Worm (Caenorhabditis elegans) whole organism, L2 larva: Measurements from ENCODE around the gene smc-6.

Experiments used
- C34F6.9 ChIP-seq: fragments of 150-350 bp; optimal IDR thresholded peaks from 2 replicates; lab custom pipeline; 2014; ENCODE audit warnings: missing biosample characterization, missing genetic modification characterization
- F13H6.1 ChIP-seq: sonication (generic microtip); optimal IDR thresholded peaks from 2 replicates; lab custom pipeline; 2016; ENCODE audit warnings: missing genetic modification characterization, missing compliant biosample characterization
- R02D3.7 ChIP-seq: fragments of 150-350 bp; optimal IDR thresholded peaks from 2 replicates; lab custom pipeline; 2014; ENCODE audit warnings: missing biosample characterization, missing genetic modification characterization
- Y55F3AM.14 ChIP-seq: fragments of 200-800 bp; sonication (Bioruptor generic); optimal IDR thresholded peaks from 2 replicates; lab custom pipeline; 2018; ENCODE audit warnings: mild to moderate bottlenecking, missing genetic modification characterization, missing compliant biosample characterization
- ZK546.5 ChIP-seq: sonication (generic microtip); optimal IDR thresholded peaks from 2 replicates; lab custom pipeline; 2017; ENCODE audit warnings: missing biosample characterization, missing genetic modification characterization
- alr-1 ChIP-seq: fragments of 150-350 bp; optimal IDR thresholded peaks from 2 replicates; lab custom pipeline; 2014; ENCODE audit warnings: missing biosample characterization, missing genetic modification characterization
- aly-2 ChIP-seq: fragments of 150-350 bp; optimal IDR thresholded peaks from 2 replicates; lab custom pipeline; 2014; ENCODE audit warnings: missing biosample characterization, missing genetic modification characterization
- ama-1 ChIP-seq: fragments of 150-350 bp; optimal IDR thresholded peaks from 2 replicates; lab custom pipeline; 2018; ENCODE audit warnings: inconsistent platforms
- blmp-1 ChIP-seq: sonication (generic microtip); optimal IDR thresholded peaks from 2 replicates; lab custom pipeline; 2017; ENCODE audit warnings: missing genetic modification characterization, mild to moderate bottlenecking, missing compliant biosample characterization, antibody characterized with exemption, moderate library complexity; ENCODE audit not compliant: insufficient read depth
- ceh-16 ChIP-seq: fragments of 150-350 bp; optimal IDR thresholded peaks from 2 replicates; lab custom pipeline; 2014; ENCODE audit warnings: missing biosample characterization, missing genetic modification characterization
- ceh-82 ChIP-seq: fragments of 150-350 bp; optimal IDR thresholded peaks from 2 replicates; lab custom pipeline; 2014; ENCODE audit warnings: missing biosample characterization, missing genetic modification characterization
- crh-2 ChIP-seq: sonication (generic microtip); optimal IDR thresholded peaks from 2 replicates; lab custom pipeline; 2017; ENCODE audit warnings: missing biosample characterization, missing genetic modification characterization
- dmd-4 ChIP-seq: sonication (generic microtip); optimal IDR thresholded peaks from 2 replicates; lab custom pipeline; 2017; ENCODE audit warnings: missing biosample characterization, missing genetic modification characterization
- egl-27 ChIP-seq: sonication (generic microtip); optimal IDR thresholded peaks from 3 replicates; lab custom pipeline; 2017; ENCODE audit warnings: missing biosample characterization, missing genetic modification reagents, missing genetic modification characterization
- elt-1 ChIP-seq: fragments of 150-350 bp; optimal IDR thresholded peaks from 2 replicates; lab custom pipeline; 2014; ENCODE audit warnings: missing biosample characterization, missing genetic modification characterization
- elt-3 ChIP-seq: sonication (generic microtip); optimal IDR thresholded peaks from 2 replicates; lab custom pipeline; 2017; ENCODE audit warnings: missing biosample characterization, missing genetic modification characterization
- fos-1 ChIP-seq: fragments of 150-350 bp; optimal IDR thresholded peaks from 2 replicates; lab custom pipeline; 2014; ENCODE audit warnings: missing biosample characterization, missing genetic modification characterization
- gmeb-1 ChIP-seq: fragments of 150-350 bp; optimal IDR thresholded peaks from 2 replicates; lab custom pipeline; 2014; ENCODE audit warnings: missing biosample characterization, missing genetic modification characterization
- lin-11 ChIP-seq: fragments of 150-350 bp; sonication (generic microtip); optimal IDR thresholded peaks from 2 replicates; lab custom pipeline; 2014; ENCODE audit warnings: missing biosample characterization, missing genetic modification characterization, inconsistent platforms, mixed read lengths
- lin-13 ChIP-seq: fragments of 150-350 bp; optimal IDR thresholded peaks from 2 replicates; lab custom pipeline; 2014; ENCODE audit warnings: missing biosample characterization, missing genetic modification reagents, missing genetic modification characterization
- lin-39 ChIP-seq: fragments of 150-350 bp; optimal IDR thresholded peaks from 2 replicates; lab custom pipeline; 2014; ENCODE audit warnings: missing biosample characterization, missing genetic modification reagents, missing genetic modification characterization
- lsy-2 ChIP-seq, 2 experiments: fragments of 150-350 bp in 1 of 2; sonication (generic microtip) in 1 of 2; optimal IDR thresholded peaks; 2 replicates each; lab custom pipeline; 2014 to 2017; ENCODE audit warnings: missing biosample characterization in 2 of 2, missing genetic modification characterization in 2 of 2
- mab-5 ChIP-seq: fragments of 150-350 bp; optimal IDR thresholded peaks from 2 replicates; lab custom pipeline; 2014; ENCODE audit warnings: missing biosample characterization, missing genetic modification characterization
- mbf-1 ChIP-seq: sonication (generic microtip); optimal IDR thresholded peaks from 2 replicates; lab custom pipeline; 2017; ENCODE audit warnings: missing biosample characterization, missing genetic modification characterization
- mdl-1 ChIP-seq, 2 experiments: fragments of 150-350 bp in 1 of 2; sonication (generic microtip) in 1 of 2; optimal IDR thresholded peaks; 2 replicates each; lab custom pipeline; 2017; ENCODE audit warnings: missing biosample characterization in 2 of 2, missing genetic modification characterization in 2 of 2
- nhr-10 ChIP-seq: sonication (generic microtip); optimal IDR thresholded peaks from 2 replicates; lab custom pipeline; 2017; ENCODE audit warnings: missing biosample characterization, missing genetic modification characterization
- nhr-11 ChIP-seq: fragments of 150-350 bp; optimal IDR thresholded peaks from 2 replicates; lab custom pipeline; 2014; ENCODE audit warnings: missing biosample characterization, missing genetic modification characterization
- nhr-12 ChIP-seq: fragments of 150-350 bp; optimal IDR thresholded peaks from 2 replicates; lab custom pipeline; 2014; ENCODE audit warnings: missing biosample characterization, missing genetic modification characterization
- nhr-129 ChIP-seq: fragments of 150-350 bp; optimal IDR thresholded peaks from 2 replicates; lab custom pipeline; 2014; ENCODE audit warnings: missing biosample characterization, missing genetic modification characterization
- nhr-21 ChIP-seq: fragments of 150-350 bp; optimal IDR thresholded peaks from 2 replicates; lab custom pipeline; 2014; ENCODE audit warnings: missing biosample characterization, missing genetic modification characterization
- nhr-23 ChIP-seq: fragments of 150-350 bp; optimal IDR thresholded peaks from 2 replicates; lab custom pipeline; 2014; ENCODE audit warnings: missing biosample characterization, missing genetic modification reagents, missing genetic modification characterization
- nhr-237 ChIP-seq: fragments of 150-350 bp; optimal IDR thresholded peaks from 2 replicates; lab custom pipeline; 2014; ENCODE audit warnings: missing biosample characterization, missing genetic modification characterization
- nhr-25 ChIP-seq: fragments of 150-350 bp; sonication (generic microtip); optimal IDR thresholded peaks from 3 replicates; lab custom pipeline; 2014; ENCODE audit warnings: missing biosample characterization, missing genetic modification characterization
- nhr-6 ChIP-seq: fragments of 150-350 bp; optimal IDR thresholded peaks from 2 replicates; lab custom pipeline; 2014; ENCODE audit warnings: missing biosample characterization, missing genetic modification characterization
- nhr-77 ChIP-seq: fragments of 150-350 bp; optimal IDR thresholded peaks from 2 replicates; lab custom pipeline; 2014; ENCODE audit warnings: missing biosample characterization, missing genetic modification characterization
- peb-1 ChIP-seq: fragments of 150-350 bp; optimal IDR thresholded peaks from 2 replicates; lab custom pipeline; 2014; ENCODE audit warnings: missing biosample characterization, missing genetic modification characterization
- sem-4 ChIP-seq: fragments of 150-350 bp; optimal IDR thresholded peaks from 2 replicates; lab custom pipeline; 2014; ENCODE audit warnings: missing biosample characterization, missing genetic modification reagents, missing genetic modification characterization
- skn-1 ChIP-seq: sonication (generic microtip); optimal IDR thresholded peaks from 2 replicates; lab custom pipeline; 2017; ENCODE audit warnings: missing biosample characterization, missing genetic modification characterization
- sma-3 ChIP-seq: sonication (generic microtip); optimal IDR thresholded peaks from 2 replicates; lab custom pipeline; 2016; ENCODE audit warnings: missing genetic modification reagents, missing genetic modification characterization, missing compliant biosample characterization
- sma-9 ChIP-seq, 2 experiments: fragments of 150-350 bp in 1 of 2; sonication (generic microtip) in 1 of 2; optimal IDR thresholded peaks; 2 replicates each; lab custom pipeline; 2014 to 2016; ENCODE audit warnings: missing genetic modification characterization in 2 of 2, mild to moderate bottlenecking in 1 of 2, missing biosample characterization in 1 of 2, missing compliant biosample characterization in 1 of 2, missing genetic modification reagents in 1 of 2, moderate library complexity in 1 of 2
- snpc-4 ChIP-seq: fragments of 150-350 bp; optimal IDR thresholded peaks from 2 replicates; lab custom pipeline; 2014; ENCODE audit warnings: missing biosample characterization, missing genetic modification characterization
- unc-55 ChIP-seq: fragments of 150-350 bp; sonication (generic microtip); optimal IDR thresholded peaks from 3 replicates; lab custom pipeline; 2014; ENCODE audit warnings: missing biosample characterization, missing genetic modification reagents, missing genetic modification characterization
- unc-62 ChIP-seq: fragments of 150-350 bp; optimal IDR thresholded peaks from 2 replicates; lab custom pipeline; 2014; ENCODE audit warnings: missing biosample characterization, missing genetic modification reagents, missing genetic modification characterization
- zag-1 ChIP-seq: fragments of 150-350 bp; optimal IDR thresholded peaks from 2 replicates; lab custom pipeline; 2014; ENCODE audit warnings: missing biosample characterization, missing genetic modification characterization
- ztf-1 ChIP-seq: fragments of 200-800 bp; sonication (Bioruptor generic); conservative IDR thresholded peaks from 2 replicates; pipeline ENCODE4 v1.3.6; 2022; ENCODE audit warnings: missing genetic modification characterization, missing compliant biosample characterization
- ztf-11 ChIP-seq: sonication (generic microtip); optimal IDR thresholded peaks from 2 replicates; lab custom pipeline; 2017; ENCODE audit warnings: missing biosample characterization, missing genetic modification characterization
- ztf-4 ChIP-seq: fragments of 150-350 bp; optimal IDR thresholded peaks from 2 replicates; lab custom pipeline; 2014; ENCODE audit warnings: missing biosample characterization, missing genetic modification characterization

Gene smc-6

ce11 chrII:11617715-11618114 lies 39.2 kb downstream of the smc-6 start:
- TF ChIP-seq mdl-1 (tag; optimal IDR thresholded peaks at IDR 0.05; lab: Kevin White, UChicago) (no peak), Y55F3AM.14 (GFP tag; lab: Kevin White, UChicago) (peak; percentile 60), nhr-77 (tag; lab: Kevin White, UChicago) (no peak), ama-1 (lab: Kevin White, UChicago) (peak; percentile 68), crh-2 (tag; lab: Kevin White, UChicago) (peak; percentile 40), ztf-11 (no peak), ceh-82 (tag; lab: Kevin White, UChicago) (no peak), peb-1 (no peak), elt-1 (tag; lab: Kevin White, UChicago) (no peak), F13H6.1 (peak; percentile 16), ztf-4 (tag; lab: Kevin White, UChicago) (no peak), egl-27 (tag; lab: Kevin White, UChicago) (no peak), lsy-2 (tag; optimal IDR thresholded peaks at IDR 0.05; lab: Kevin White, UChicago) (peak in 1 of 2 experiments; percentile 34), nhr-12 (no peak), lin-13 (GFP tag; lab: Kevin White, UChicago) (peak; percentile 2), ceh-16 (tag; lab: Kevin White, UChicago) (no peak), blmp-1 (tag; lab: Kevin White, UChicago) (peak; percentile 98), unc-55 (no peak), R02D3.7 (tag; lab: Kevin White, UChicago) (no peak), snpc-4 (tag; lab: Kevin White, UChicago) (no peak), lin-11 (tag; lab: Kevin White, UChicago) (no peak), dmd-4 (tag; lab: Kevin White, UChicago) (no peak), sma-9 (GFP tag; optimal IDR thresholded peaks at IDR 0.05; lab: Kevin White, UChicago) (peak; percentile 64), sma-9 (tag; optimal IDR thresholded peaks at IDR 0.05; lab: Kevin White, UChicago) (no peak), nhr-25 (tag; lab: Kevin White, UChicago) (peak; percentile 85), elt-3 (no peak), nhr-10 (no peak), nhr-21 (tag; lab: Kevin White, UChicago) (peak; percentile 12), alr-1 (tag; lab: Kevin White, UChicago) (no peak), unc-62 (no peak), nhr-23 (tag; lab: Kevin White, UChicago) (no peak), C34F6.9 (tag; lab: Kevin White, UChicago) (peak; percentile 11), nhr-237 (tag; lab: Kevin White, UChicago) (no peak), sma-3 (peak; percentile 47), gmeb-1 (tag; lab: Kevin White, UChicago) (no peak), nhr-129 (tag; lab: Kevin White, UChicago) (peak; percentile 34)
- TF ChIP-seq, all 48 proteins: peak for 13

DNA sequence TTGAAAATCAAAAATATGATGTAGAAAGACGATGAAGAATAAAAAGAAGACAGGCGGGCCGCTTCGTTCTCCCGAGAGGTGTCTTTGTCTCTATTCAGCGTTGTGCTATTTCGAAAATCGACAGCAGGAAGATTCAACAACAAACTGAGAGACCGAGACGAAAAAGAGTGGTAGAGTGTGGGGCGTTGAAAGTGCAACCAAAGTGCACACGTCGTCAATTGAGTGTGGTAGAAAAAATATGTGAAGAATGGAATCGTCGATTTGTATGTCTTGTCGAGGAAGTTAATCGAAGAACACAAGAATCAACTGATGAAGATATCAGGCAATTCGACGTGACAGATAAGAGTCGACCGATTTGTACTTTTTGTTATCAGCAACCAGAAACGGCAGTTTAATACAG lies 40.7 kb downstream of the smc-6 start:
- TF ChIP-seq nhr-6 (tag; lab: Kevin White, UChicago) (no peak), nhr-129 (tag; lab: Kevin White, UChicago) (peak; percentile 69), nhr-237 (tag; lab: Kevin White, UChicago) (no peak), aly-2 (tag; lab: Kevin White, UChicago) (no peak), snpc-4 (tag; lab: Kevin White, UChicago) (no peak), lin-39 (tag; lab: Kevin White, UChicago) (no peak), ztf-11 (no peak), skn-1 (no peak), elt-3 (no peak), F13H6.1 (peak; percentile 82), alr-1 (tag; lab: Kevin White, UChicago) (no peak), nhr-25 (tag; lab: Kevin White, UChicago) (peak; percentile 80), Y55F3AM.14 (GFP tag; lab: Kevin White, UChicago) (no peak), ZK546.5 (tag; lab: Kevin White, UChicago) (no peak), sma-3 (peak; percentile 89), unc-62 (no peak), zag-1 (no peak), fos-1 (tag; lab: Kevin White, UChicago) (peak; percentile 81), peb-1 (no peak), sem-4 (tag; lab: Kevin White, UChicago) (peak; percentile 35), nhr-10 (no peak), gmeb-1 (tag; lab: Kevin White, UChicago) (peak; percentile 46), ceh-82 (tag; lab: Kevin White, UChicago) (no peak), mdl-1 (tag; optimal IDR thresholded peaks at IDR 0.05; lab: Kevin White, UChicago) (peak in 1 of 2 experiments; percentile 41), ztf-4 (tag; lab: Kevin White, UChicago) (no peak), C34F6.9 (tag; lab: Kevin White, UChicago) (peak; percentile 47), lin-11 (tag; lab: Kevin White, UChicago) (no peak), mbf-1 (no peak), nhr-23 (tag; lab: Kevin White, UChicago) (no peak), unc-55 (peak; percentile 46), mab-5 (no peak), ceh-16 (tag; lab: Kevin White, UChicago) (no peak), nhr-21 (tag; lab: Kevin White, UChicago) (peak; percentile 78), nhr-77 (tag; lab: Kevin White, UChicago) (no peak), dmd-4 (tag; lab: Kevin White, UChicago) (no peak), ztf-1 (GFP tag; lab: Robert Waterston, UW) (no peak), nhr-11 (tag; lab: Kevin White, UChicago) (no peak), nhr-12 (no peak), crh-2 (tag; lab: Kevin White, UChicago) (peak; percentile 91), lin-13 (GFP tag; lab: Kevin White, UChicago) (peak; percentile 35), blmp-1 (tag; lab: Kevin White, UChicago) (peak; percentile 65), elt-1 (tag; lab: Kevin White, UChicago) (no peak), ama-1 (lab: Kevin White, UChicago) (no peak), R02D3.7 (tag; lab: Kevin White, UChicago) (no peak)
